Worm (Caenorhabditis elegans) whole organism, L4 larva: Measurements from ENCODE around the gene tftc-5.

Experiments
- aly-2 ChIP-seq: sonication (generic microtip); optimal IDR thresholded peaks from 2 replicates; lab custom pipeline; 2018; ENCODE audit warnings: missing biosample characterization, missing genetic modification characterization
- jun-1 ChIP-seq: fragments of 150-350 bp; optimal IDR thresholded peaks from 2 replicates; lab custom pipeline; 2014; ENCODE audit warnings: missing biosample characterization, missing genetic modification reagents, missing genetic modification characterization
- lsy-2 ChIP-seq, 2 experiments: fragments of 150-350 bp in 1 of 2; sonication (generic microtip) in 1 of 2; optimal IDR thresholded peaks; 2 replicates each; lab custom pipeline; 2014 to 2017; ENCODE audit warnings: missing biosample characterization in 2 of 2, missing genetic modification characterization in 2 of 2
- mdl-1 ChIP-seq, 2 experiments: fragments of 150-350 bp in 1 of 2; sonication (generic microtip) in 1 of 2; optimal IDR thresholded peaks; 2 replicates each; lab custom pipeline; 2014 to 2017; ENCODE audit warnings: missing biosample characterization in 2 of 2, missing genetic modification characterization in 2 of 2
- nhr-6 ChIP-seq: fragments of 150-350 bp; optimal IDR thresholded peaks from 2 replicates; lab custom pipeline; 2014; ENCODE audit warnings: missing biosample characterization, missing genetic modification characterization
- unc-62 ChIP-seq, 3 experiments: fragments of 150-350 bp in 1 of 3; sonication (generic microtip); optimal IDR thresholded peaks in 2 of 3; peaks in 1 of 3; 1 replicate in 1 of 3; 2 replicates in 2 of 3; lab custom pipeline; 2014 to 2017; ENCODE audit warnings: missing biosample characterization in 3 of 3, missing genetic modification characterization in 3 of 3, missing genetic modification reagents in 3 of 3, missing genotype in 1 of 3
- ztf-11 ChIP-seq: fragments of 150-350 bp; optimal IDR thresholded peaks from 2 replicates; lab custom pipeline; 2014; ENCODE audit warnings: missing biosample characterization, missing genetic modification characterization

DNA sequence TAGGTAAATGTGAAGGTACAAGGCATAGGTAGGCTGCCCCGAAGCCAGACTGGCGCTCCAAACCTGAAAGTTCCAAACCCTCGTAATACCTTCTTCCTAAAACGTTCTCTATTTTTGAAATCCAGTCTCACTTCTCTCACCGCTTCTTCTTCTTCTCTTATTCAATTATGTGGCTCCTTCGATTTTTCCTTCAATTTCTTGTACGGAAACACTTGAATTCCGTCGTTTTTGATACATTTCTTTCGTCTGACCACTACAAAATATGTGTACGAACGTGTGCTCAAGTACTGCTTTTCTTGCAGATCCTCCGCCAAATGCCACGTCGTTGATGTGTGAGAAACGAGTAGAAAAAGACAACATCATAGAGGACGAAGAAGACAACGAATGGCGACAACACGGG is 44.4 kb downstream of the tftc-5 start, which contains the start of gene unc-79:
- TF ChIP-seq nhr-6 (tag; lab: Kevin White, UChicago) (no peak), unc-62 (GFP tag; optimal IDR thresholded peaks at IDR 0.05 in 1 of 2; lab: Kevin White, UChicago) (no peak), unc-62 (tag; optimal IDR thresholded peaks at IDR 0.05; lab: Kevin White, UChicago) (no peak), jun-1 (tag; lab: Kevin White, UChicago) (no peak), ztf-11 (tag; lab: Kevin White, UChicago) (no peak), mdl-1 (tag; optimal IDR thresholded peaks at IDR 0.05; lab: Kevin White, UChicago) (no peak), lsy-2 (tag; optimal IDR thresholded peaks at IDR 0.05; lab: Kevin White, UChicago) (no peak), aly-2 (tag; lab: Kevin White, UChicago) (no peak)
